Fruit fly (Drosophila melanogaster): ENCODE data around the gene Prps.

The Prps gene

DNA sequence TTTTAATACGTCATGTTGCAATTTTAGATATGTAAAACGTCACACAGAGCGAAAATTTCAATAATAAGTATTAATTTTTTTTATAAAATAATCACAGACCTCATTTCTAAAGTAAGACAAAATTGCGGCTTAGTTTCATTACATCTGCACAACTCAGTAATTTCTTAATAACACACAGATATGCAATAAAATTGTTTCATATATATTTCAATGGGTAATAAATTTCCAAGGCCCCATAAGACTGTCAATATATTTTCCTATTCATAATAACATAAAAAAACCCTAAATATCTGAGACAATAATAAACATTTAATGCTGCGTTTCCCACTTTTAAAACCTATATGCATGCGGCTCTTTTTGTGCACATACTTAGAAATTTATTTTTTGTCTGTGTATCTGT is 853 bp downstream of the Prps start (continued):
- TF ChIP-seq Nf-YB (GFP tag; optimal IDR thresholded peaks at IDR 0.05) (peak; percentile 2), en (GFP tag; optimal IDR thresholded peaks at IDR 0.05) (no peak), CG12104 (GFP tag; optimal IDR thresholded peaks at IDR 0.05) (no peak), vvl (GFP tag; IDR thresholded peaks at IDR 0.05) (peak; percentile 32; the same call in 1 of the 2 replicates), Hr3 (GFP tag; optimal IDR thresholded peaks at IDR 0.05) (no peak), CG6683 (GFP tag; optimal IDR thresholded peaks at IDR 0.05) (no peak), CG2116 (GFP tag; optimal IDR thresholded peaks at IDR 0.05) (no peak), E2f2 (GFP tag; IDR thresholded peaks at IDR 0.05) (no peak), luna (GFP tag; optimal IDR thresholded peaks at IDR 0.05) (no peak), Hsf (GFP tag; optimal IDR thresholded peaks at IDR 0.05) (no peak), CG14667 (GFP tag; IDR thresholded peaks at IDR 0.05) (no peak), Mad (GFP tag; optimal IDR thresholded peaks at IDR 0.05) (no peak), CG5245 (GFP tag; optimal IDR thresholded peaks at IDR 0.05) (no peak), Gug (GFP tag; IDR thresholded peaks at IDR 0.05) (no peak), D19A (tag; optimal IDR thresholded peaks at IDR 0.05) (no peak), mld (GFP tag; IDR thresholded peaks at IDR 0.05; ENCODE audit: partially characterized antibody) (no peak), CG2129 (GFP tag; IDR thresholded peaks at IDR 0.05; ENCODE audit: partially characterized antibody) (no peak), gro (GFP tag; optimal IDR thresholded peaks at IDR 0.05) (no peak), CG33557 (GFP tag; optimal IDR thresholded peaks at IDR 0.05) (no peak), pho (GFP tag; optimal IDR thresholded peaks at IDR 0.05) (no peak), pb (GFP tag; optimal IDR thresholded peaks at IDR 0.05) (no peak), ro (GFP tag; IDR thresholded peaks at IDR 0.05) (no peak), CG8765 (GFP tag; IDR thresholded peaks at IDR 0.05) (no peak), gt (GFP tag; IDR thresholded peaks at IDR 0.05) (no peak), fd3F (GFP tag; optimal IDR thresholded peaks at IDR 0.05) (peak; percentile 14), caup (GFP tag; optimal IDR thresholded peaks at IDR 0.05; ENCODE audit: severe bottlenecking) (peak; percentile 21), CG6254 (GFP tag; optimal IDR thresholded peaks at IDR 0.05) (no peak), CG3281 (GFP tag; optimal IDR thresholded peaks at IDR 0.05) (peak; percentile 19), bigmax (GFP tag; optimal IDR thresholded peaks at IDR 0.05) (no peak), D19B (GFP tag; optimal IDR thresholded peaks at IDR 0.05) (no peak), CG9609 (GFP tag; optimal IDR thresholded peaks at IDR 0.05) (no peak), grau (tag; optimal IDR thresholded peaks at IDR 0.05) (peak; percentile 64), NFAT (GFP tag; IDR thresholded peaks at IDR 0.05) (no peak), B-H2 (GFP tag; optimal IDR thresholded peaks at IDR 0.05) (no peak), Ssrp (tag; optimal IDR thresholded peaks at IDR 0.05) (peak; percentile 34), tx (GFP tag; optimal IDR thresholded peaks at IDR 0.05) (no peak), Rx (GFP tag; IDR thresholded peaks at IDR 0.05) (no peak), CG17568 (GFP tag; optimal IDR thresholded peaks at IDR 0.05) (no peak), disco-r (GFP tag; optimal IDR thresholded peaks at IDR 0.05) (no peak), Oaz (GFP tag; IDR thresholded peaks at IDR 0.05) (no peak), Sox100B (GFP tag; optimal IDR thresholded peaks at IDR 0.05) (peak; percentile 22), crol (GFP tag; IDR thresholded peaks at IDR 0.05) (no peak), yki (optimal IDR thresholded peaks at IDR 0.05) (no peak), Hmx (GFP tag; optimal IDR thresholded peaks at IDR 0.05) (no peak), h (optimal IDR thresholded peaks at IDR 0.05) (no peak), lbe (GFP tag; optimal IDR thresholded peaks at IDR 0.05) (no peak), Bgb (GFP tag; IDR thresholded peaks at IDR 0.05; ENCODE audit: partially characterized antibody) (no peak), schlank (tag; optimal IDR thresholded peaks at IDR 0.05) (no peak), zen2 (GFP tag; IDR thresholded peaks at IDR 0.05; ENCODE audit: partially characterized antibody) (no peak), CG30403 (GFP tag; optimal IDR thresholded peaks at IDR 0.05) (peak; percentile 49), CG14860 (GFP tag; IDR thresholded peaks at IDR 0.05; ENCODE audit: partially characterized antibody) (no peak), Awh (GFP tag; IDR thresholded peaks at IDR 0.05) (no peak), twi (tag; optimal IDR thresholded peaks at IDR 0.05) (no peak)

Measured in whole organism, embryonic.